Fruit fly (Drosophila melanogaster): Measurements from ENCODE around the gene CG43084.

Gene CG43084

DNA sequence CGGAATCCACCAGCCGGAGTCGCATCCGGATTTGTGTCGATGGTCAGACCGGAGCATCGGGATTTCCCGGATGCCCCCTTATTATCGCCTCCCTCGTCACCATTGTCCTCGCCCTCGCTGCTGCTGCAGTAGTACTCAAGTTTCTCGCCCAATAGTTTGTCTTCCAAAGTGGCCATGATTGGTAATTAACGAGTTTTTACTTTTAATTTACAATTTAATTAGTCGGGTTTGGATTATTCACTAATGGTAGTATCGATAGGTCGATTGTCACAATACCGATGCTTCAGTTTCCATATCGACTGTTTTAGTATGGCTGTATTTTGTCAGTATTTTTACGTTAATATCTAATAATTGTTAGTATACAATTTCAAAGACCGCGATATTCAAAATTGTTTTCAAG, 40.5 kb upstream of the CG43084 start, which contains the start of gene CG7650 (continued):
- peak; percentile 37 for TF ChIP-seq HmgZ (tag; optimal IDR thresholded peaks at IDR 0.05)
- no peak for TF ChIP-seq CG3726 (GFP tag; IDR thresholded peaks at IDR 0.05)
- TF ChIP-seq ato (GFP tag; IDR thresholded peaks at IDR 0.05; ENCODE audit: partially characterized antibody): peak; percentile 80
- no peak for TF ChIP-seq CG1024 (GFP tag; IDR thresholded peaks at IDR 0.05)
- no peak for TF ChIP-seq Mrtf (GFP tag; IDR thresholded peaks at IDR 0.05)
- TF ChIP-seq CG10543 (GFP tag; optimal IDR thresholded peaks at IDR 0.05): no peak
- peak; percentile 77 for TF ChIP-seq zen (tag; optimal IDR thresholded peaks at IDR 0.05)
- TF ChIP-seq CG6683 (GFP tag; optimal IDR thresholded peaks at IDR 0.05): no peak
- no peak for TF ChIP-seq D (optimal IDR thresholded peaks at IDR 0.05)
- TF ChIP-seq D (GFP tag; optimal IDR thresholded peaks at IDR 0.05): no peak
- TF ChIP-seq sisA (GFP tag; IDR thresholded peaks at IDR 0.05): no peak
- TF ChIP-seq Sry-δ (GFP tag; optimal IDR thresholded peaks at IDR 0.05): peak; percentile 73
- no peak for TF ChIP-seq CG4854 (GFP tag; optimal IDR thresholded peaks at IDR 0.05)
- no peak for TF ChIP-seq CG14965 (GFP tag; optimal IDR thresholded peaks at IDR 0.05; ENCODE audit: borderline replicate concordance)
- no peak for TF ChIP-seq H15 (GFP tag; IDR thresholded peaks at IDR 0.05)
- TF ChIP-seq sr (GFP tag; IDR thresholded peaks at IDR 0.05): no peak
- no peak for TF ChIP-seq lilli (GFP tag; optimal IDR thresholded peaks at IDR 0.05)
- TF ChIP-seq CG30431 (GFP tag; optimal IDR thresholded peaks at IDR 0.05): no peak
- TF ChIP-seq CG10431 (GFP tag; optimal IDR thresholded peaks at IDR 0.05): no peak
- no peak for TF ChIP-seq tap (tag; optimal IDR thresholded peaks at IDR 0.05)
- TF ChIP-seq Hey (tag; optimal IDR thresholded peaks at IDR 0.05): no peak
- no peak for TF ChIP-seq gsb-n (tag; optimal IDR thresholded peaks at IDR 0.05)
- no peak for TF ChIP-seq CG12155 (GFP tag; optimal IDR thresholded peaks at IDR 0.05)
- no peak for TF ChIP-seq BtbVII (GFP tag; optimal IDR thresholded peaks at IDR 0.05)
- no peak for TF ChIP-seq bab2 (GFP tag; optimal IDR thresholded peaks at IDR 0.05)
- TF ChIP-seq CG11695 (GFP tag; IDR thresholded peaks at IDR 0.05): no peak
- TF ChIP-seq prd (optimal IDR thresholded peaks at IDR 0.05): no peak
- TF ChIP-seq prd (GFP tag; IDR thresholded peaks at IDR 0.05): no peak
- no peak for TF ChIP-seq CG30020 (tag; optimal IDR thresholded peaks at IDR 0.05)
- TF ChIP-seq CG12391 (tag; optimal IDR thresholded peaks at IDR 0.05): no peak
- TF ChIP-seq gfzf (GFP tag; optimal IDR thresholded peaks at IDR 0.05): peak; percentile 66
- no peak for TF ChIP-seq nau (GFP tag; optimal IDR thresholded peaks at IDR 0.05)
- TF ChIP-seq YL-1 (GFP tag; optimal IDR thresholded peaks at IDR 0.05): peak; percentile 74
- peak; percentile 94 for TF ChIP-seq bbx (GFP tag; IDR thresholded peaks at IDR 0.05; ENCODE audit: partially characterized antibody)
- TF ChIP-seq klu (GFP tag; IDR thresholded peaks at IDR 0.05): no peak
- TF ChIP-seq run (tag; optimal IDR thresholded peaks at IDR 0.05): no peak
- peak; percentile 72 for TF ChIP-seq stwl (tag; optimal IDR thresholded peaks at IDR 0.05)
- peak; percentile 79 for TF ChIP-seq CG7963 (GFP tag; IDR thresholded peaks at IDR 0.05; ENCODE audit: partially characterized antibody)
- no peak for TF ChIP-seq CG5953 (GFP tag; IDR thresholded peaks at IDR 0.05)
- no peak for TF ChIP-seq corto (GFP tag; optimal IDR thresholded peaks at IDR 0.05)
- TF ChIP-seq C15 (GFP tag; IDR thresholded peaks at IDR 0.05): no peak
- no peak for TF ChIP-seq CG17328 (GFP tag; IDR thresholded peaks at IDR 0.05)
- TF ChIP-seq crol (GFP tag; IDR thresholded peaks at IDR 0.05): no peak
- TF ChIP-seq tio (GFP tag; optimal IDR thresholded peaks at IDR 0.05): no peak
- peak; percentile 84 for TF ChIP-seq HLH4C (GFP tag; IDR thresholded peaks at IDR 0.05; ENCODE audit: partially characterized antibody)
- no peak for TF ChIP-seq abd-A (tag; optimal IDR thresholded peaks at IDR 0.05)
- TF ChIP-seq CG15073 (GFP tag; optimal IDR thresholded peaks at IDR 0.05): no peak
- TF ChIP-seq CG12744 (GFP tag; optimal IDR thresholded peaks at IDR 0.05): no peak
- no peak for TF ChIP-seq CG4282 (GFP tag; optimal IDR thresholded peaks at IDR 0.05)
- TF ChIP-seq CG3838 (GFP tag; optimal IDR thresholded peaks at IDR 0.05): no peak
- TF ChIP-seq Fer2 (tag; optimal IDR thresholded peaks at IDR 0.05): no peak
- TF ChIP-seq GATAe (GFP tag; conservative IDR thresholded peaks at IDR 0.05): no peak
- no peak for TF ChIP-seq jigr1 (GFP tag; IDR thresholded peaks at IDR 0.05)

Measured in whole organism, embryonic.